Worm (Caenorhabditis elegans) whole organism, midembryonic: ENCODE data around the gene F11A5.15.

Experiments
- T22C8.4 ChIP-seq: fragments of 200-800 bp; sonication (Bioruptor generic); IDR thresholded peaks from 2 replicates; pipeline ENCODE4 v1.3.6; 2022; ENCODE audit warnings: missing genetic modification characterization, missing compliant biosample characterization
- cog-1 ChIP-seq: sonication (generic microtip); optimal IDR thresholded peaks from 2 replicates; lab custom pipeline; 2016; ENCODE audit warnings: missing genetic modification characterization, missing compliant biosample characterization
- flt-1 ChIP-seq: fragments of 200-800 bp; sonication (Bioruptor generic); IDR thresholded peaks from 2 replicates; pipeline ENCODE4 v1.3.6; 2022; ENCODE audit warnings: missing genetic modification characterization, missing compliant biosample characterization
- klf-2 ChIP-seq: fragments of 200-800 bp; sonication (Bioruptor generic); conservative IDR thresholded peaks from 2 replicates; pipeline ENCODE4 v1.3.6; 2022; ENCODE audit warnings: missing genetic modification reagents, missing genetic modification characterization, missing compliant biosample characterization
- med-1 ChIP-seq: sonication (generic microtip); optimal IDR thresholded peaks from 2 replicates; lab custom pipeline; 2017; ENCODE audit warnings: missing genetic modification characterization, mild to moderate bottlenecking, missing compliant biosample characterization, antibody characterized with exemption, missing genetic modification reagents; ENCODE audit not compliant: insufficient read depth
- ref-1 ChIP-seq: fragments of 200-800 bp; sonication (Bioruptor generic); conservative IDR thresholded peaks from 2 replicates; pipeline ENCODE4 v1.3.6; 2022; ENCODE audit warnings: missing genetic modification reagents, missing genetic modification characterization, missing compliant biosample characterization
- tab-1 ChIP-seq: fragments of 200-800 bp; sonication (Bioruptor generic); IDR thresholded peaks from 2 replicates; pipeline ENCODE4 v1.3.6; 2022; ENCODE audit warnings: missing genetic modification characterization, missing compliant biosample characterization
- ztf-23 ChIP-seq: fragments of 200-800 bp; sonication (Bioruptor generic); IDR thresholded peaks from 2 replicates; pipeline ENCODE4 v1.3.6; 2022; ENCODE audit warnings: missing genetic modification reagents, missing genetic modification characterization, missing compliant biosample characterization
- ztf-29 ChIP-seq: fragments of 200-800 bp; sonication (Bioruptor generic); IDR thresholded peaks from 2 replicates; pipeline ENCODE4 v1.3.6; 2022; ENCODE audit warnings: missing genetic modification reagents, missing genetic modification characterization, missing compliant biosample characterization

F11A5.15 gene

ce11 chrV:16171721-16172120, 46.7 kb downstream of the F11A5.15 start, which contains the start of gene K05D4.9:
Gene K05D4.9 (minus strand): TSS chrV:16171821.
- TF ChIP-seq flt-1 (GFP tag; lab: Robert Waterston, UW) (no peak), tab-1 (GFP tag; lab: Robert Waterston, UW) (no peak), ztf-23 (no peak), med-1 (GFP tag; lab: Kevin White, UChicago) (no peak), T22C8.4 (GFP tag; lab: Robert Waterston, UW) (no peak), ztf-29 (no peak), ref-1 (GFP tag; lab: Robert Waterston, UW) (no peak), klf-2 (GFP tag; lab: Robert Waterston, UW) (no peak), cog-1 (tag; lab: Kevin White, UChicago) (no peak)

- TF ChIP-seq ztf-23 (no peak), cog-1 (tag; lab: Kevin White, UChicago) (no peak), med-1 (GFP tag; lab: Kevin White, UChicago) (no peak), ref-1 (GFP tag; lab: Robert Waterston, UW) (no peak)
Observed at ce11 chrV:16169026-16169425, 49.4 kb downstream of the F11A5.15 start, which contains the start of gene str-111. Gene str-111 (minus strand): TSS chrV:16169126.
